Worm (Caenorhabditis elegans) whole organism, L1 larva: Measurements from ENCODE around the gene C53B7.3.

Experiments
- C16A3.4 ChIP-seq: fragments of 150-350 bp; optimal IDR thresholded peaks from 2 replicates; lab custom pipeline; 2014; ENCODE audit warnings: missing biosample characterization, missing genetic modification characterization
- C34B4.2 ChIP-seq: sonication (generic microtip); optimal IDR thresholded peaks from 2 replicates; lab custom pipeline; 2017; ENCODE audit warnings: mild to moderate bottlenecking, missing genetic modification characterization, missing compliant biosample characterization
- F16B12.6 ChIP-seq: fragments of 150-350 bp; optimal IDR thresholded peaks from 2 replicates; lab custom pipeline; 2014; ENCODE audit warnings: missing biosample characterization, missing genetic modification characterization
- aha-1 ChIP-seq: fragments of 150-350 bp; optimal IDR thresholded peaks from 2 replicates; lab custom pipeline; 2014; ENCODE audit warnings: missing biosample characterization, missing genetic modification characterization
- aly-2 ChIP-seq: fragments of 150-350 bp; optimal IDR thresholded peaks from 2 replicates; lab custom pipeline; 2014; ENCODE audit warnings: missing biosample characterization, missing genetic modification characterization
- ama-1 ChIP-seq: fragments of 150-350 bp; optimal IDR thresholded peaks from 2 replicates; lab custom pipeline; 2014
- ceh-63 ChIP-seq: fragments of 200-800 bp; sonication (Bioruptor generic); optimal IDR thresholded peaks from 2 replicates; lab custom pipeline; 2018; ENCODE audit warnings: mild to moderate bottlenecking, missing genetic modification characterization, missing compliant biosample characterization
- ceh-82 ChIP-seq, 3 experiments: fragments of 150-350 bp in 1 of 3; sonication (generic microtip) in 2 of 3; optimal IDR thresholded peaks; 2 replicates each; lab custom pipeline; 2014 to 2017; ENCODE audit warnings: missing biosample characterization in 3 of 3, missing genetic modification characterization in 3 of 3
- ceh-90 ChIP-seq: sonication (generic microtip); optimal IDR thresholded peaks from 2 replicates; lab custom pipeline; 2016; ENCODE audit warnings: missing genetic modification characterization, missing compliant biosample characterization
- ces-1 ChIP-seq: fragments of 150-350 bp; optimal IDR thresholded peaks from 2 replicates; lab custom pipeline; 2014; ENCODE audit warnings: missing biosample characterization, missing genetic modification reagents, missing genetic modification characterization
- dpl-1 ChIP-seq, 3 experiments: fragments of 150-350 bp in 2 of 3; sonication (generic microtip) in 1 of 3; optimal IDR thresholded peaks; 2 replicates each; lab custom pipeline; 2014 to 2017; ENCODE audit warnings: missing biosample characterization in 3 of 3, missing genetic modification characterization in 3 of 3, missing genetic modification reagents in 3 of 3
- efl-1 ChIP-seq, 4 experiments: fragments of 150-350 bp; optimal IDR thresholded peaks in 3 of 4; peaks in 1 of 4; 1 replicate in 1 of 4; 2 replicates in 3 of 4; lab custom pipeline; 2014; ENCODE audit warnings: missing biosample characterization in 2 of 4, missing genetic modification characterization in 2 of 4, missing genetic modification reagents in 2 of 4
- egl-13 ChIP-seq: sonication (generic microtip); optimal IDR thresholded peaks from 2 replicates; lab custom pipeline; 2016; ENCODE audit warnings: missing genotype, missing genetic modification reagents, missing genetic modification characterization, missing compliant biosample characterization
- elt-3 ChIP-seq, 6 experiments: fragments of 150-350 bp in 1 of 6; sonication (generic microtip); optimal IDR thresholded peaks; 2 replicates each; lab custom pipeline; 2017 to 2018; ENCODE audit warnings: missing biosample characterization in 6 of 6, missing genetic modification characterization in 6 of 6, inconsistent platforms in 1 of 6
- ets-5 ChIP-seq: fragments of 200-800 bp; sonication (Bioruptor generic); IDR thresholded peaks from 2 replicates; pipeline ENCODE4 v1.3.6; 2022; ENCODE audit warnings: missing genetic modification characterization, missing compliant biosample characterization
- fkh-10 ChIP-seq: sonication (generic microtip); optimal IDR thresholded peaks from 2 replicates; lab custom pipeline; 2017; ENCODE audit warnings: missing biosample characterization, missing genetic modification reagents, missing genetic modification characterization
- fkh-4 ChIP-seq: sonication (generic microtip); optimal IDR thresholded peaks from 2 replicates; lab custom pipeline; 2016; ENCODE audit warnings: missing compliant biosample characterization, missing genetic modification characterization, borderline replicate concordance
- fkh-8 ChIP-seq: sonication (generic microtip); optimal IDR thresholded peaks from 2 replicates; lab custom pipeline; 2016; ENCODE audit warnings: mild to moderate bottlenecking, missing genetic modification characterization, missing compliant biosample characterization
- grh-1 ChIP-seq: fragments of 200-800 bp; sonication (Bioruptor generic); IDR thresholded peaks from 2 replicates; pipeline ENCODE4 v1.3.6; 2022; ENCODE audit warnings: missing genetic modification reagents, missing genetic modification characterization, missing compliant biosample characterization
- irx-1 ChIP-seq: sonication (generic microtip); optimal IDR thresholded peaks from 2 replicates; lab custom pipeline; 2016; ENCODE audit warnings: missing genetic modification characterization, missing compliant biosample characterization
- isw-1 ChIP-seq: fragments of 200-800 bp; sonication (Bioruptor generic); IDR thresholded peaks from 2 replicates; pipeline ENCODE4 v1.3.6; 2022; ENCODE audit warnings: missing genetic modification characterization, missing compliant biosample characterization
- lin-13 ChIP-seq: fragments of 150-350 bp; optimal IDR thresholded peaks from 2 replicates; lab custom pipeline; 2014; ENCODE audit warnings: missing biosample characterization, missing genetic modification reagents, missing genetic modification characterization
- lin-14 ChIP-seq: fragments of 200-800 bp; sonication (Bioruptor generic); optimal IDR thresholded peaks from 2 replicates; lab custom pipeline; 2018; ENCODE audit warnings: mild to moderate bottlenecking, missing genetic modification characterization, moderate library complexity, missing compliant biosample characterization
- lin-35 ChIP-seq, 2 experiments: fragments of 150-350 bp; optimal IDR thresholded peaks; 2 replicates each; lab custom pipeline; 2014; ENCODE audit warnings: missing biosample characterization in 2 of 2, missing genetic modification characterization in 2 of 2, missing genetic modification reagents in 2 of 2
- lir-3 ChIP-seq: sonication (generic microtip); optimal IDR thresholded peaks from 2 replicates; lab custom pipeline; 2016; ENCODE audit warnings: mild to moderate bottlenecking, missing genetic modification characterization, moderate library complexity, missing compliant biosample characterization; ENCODE audit not compliant: poor library complexity
- lsy-2 ChIP-seq, 2 experiments: fragments of 150-350 bp; optimal IDR thresholded peaks; 2 replicates each; lab custom pipeline; 2014; ENCODE audit warnings: missing biosample characterization in 2 of 2, missing genetic modification characterization in 2 of 2
- mep-1 ChIP-seq: fragments of 150-350 bp; optimal IDR thresholded peaks from 2 replicates; lab custom pipeline; 2014; ENCODE audit warnings: missing biosample characterization, missing genetic modification characterization
- nhr-11 ChIP-seq: fragments of 150-350 bp; optimal IDR thresholded peaks from 2 replicates; lab custom pipeline; 2014; ENCODE audit warnings: missing biosample characterization, missing genetic modification characterization
- nhr-19 ChIP-seq: fragments of 200-800 bp; sonication (Bioruptor generic); conservative IDR thresholded peaks from 2 replicates; pipeline ENCODE4 v1.3.6; 2022; ENCODE audit warnings: missing genetic modification characterization, missing compliant biosample characterization
- nhr-20 ChIP-seq: sonication (generic microtip); optimal IDR thresholded peaks from 2 replicates; lab custom pipeline; 2016; ENCODE audit warnings: mild to moderate bottlenecking, missing genetic modification characterization, missing compliant biosample characterization
- nhr-47 ChIP-seq: sonication (generic microtip); optimal IDR thresholded peaks from 2 replicates; lab custom pipeline; 2016; ENCODE audit warnings: mild to moderate bottlenecking, missing genetic modification characterization, moderate library complexity, missing compliant biosample characterization
- nhr-71 ChIP-seq: sonication (generic microtip); optimal IDR thresholded peaks from 2 replicates; lab custom pipeline; 2016; ENCODE audit warnings: mild to moderate bottlenecking, missing genetic modification characterization, moderate library complexity, missing compliant biosample characterization
- nhr-76 ChIP-seq: sonication (generic microtip); optimal IDR thresholded peaks from 2 replicates; lab custom pipeline; 2017; ENCODE audit warnings: missing biosample characterization, missing genetic modification characterization
- nhr-90 ChIP-seq: sonication (generic microtip); optimal IDR thresholded peaks from 2 replicates; lab custom pipeline; 2016; ENCODE audit warnings: mild to moderate bottlenecking, missing genetic modification characterization, missing compliant biosample characterization; ENCODE audit not compliant: poor library complexity
- pax-3 ChIP-seq: fragments of 200-800 bp; sonication (Bioruptor generic); optimal IDR thresholded peaks from 2 replicates; lab custom pipeline; 2018; ENCODE audit warnings: mild to moderate bottlenecking, missing genetic modification characterization, moderate library complexity, missing compliant biosample characterization
- pqm-1 ChIP-seq: sonication (generic microtip); optimal IDR thresholded peaks from 3 replicates; lab custom pipeline; 2017; ENCODE audit warnings: missing biosample characterization, missing genetic modification characterization
- rnt-1 ChIP-seq: sonication (generic microtip); optimal IDR thresholded peaks from 2 replicates; lab custom pipeline; 2016; ENCODE audit warnings: mild to moderate bottlenecking, missing genetic modification characterization, moderate library complexity, missing compliant biosample characterization
- sox-4 ChIP-seq: sonication (generic microtip); optimal IDR thresholded peaks from 2 replicates; lab custom pipeline; 2016; ENCODE audit warnings: missing genetic modification characterization, missing compliant biosample characterization
- tlp-1 ChIP-seq: fragments of 150-350 bp; optimal IDR thresholded peaks from 2 replicates; lab custom pipeline; 2014; ENCODE audit warnings: missing biosample characterization, missing genetic modification characterization
- unc-130 ChIP-seq: fragments of 150-350 bp; optimal IDR thresholded peaks from 2 replicates; lab custom pipeline; 2017; ENCODE audit warnings: missing biosample characterization, missing genetic modification characterization, inconsistent platforms
- unc-30 ChIP-seq: sonication (generic microtip); optimal IDR thresholded peaks from 2 replicates; lab custom pipeline; 2017; ENCODE audit warnings: missing biosample characterization, missing genetic modification characterization
- unc-62 ChIP-seq: fragments of 150-350 bp; optimal IDR thresholded peaks from 2 replicates; lab custom pipeline; 2014; ENCODE audit warnings: missing biosample characterization, missing genetic modification reagents, missing genetic modification characterization
- unc-86 ChIP-seq: sonication (generic microtip); optimal IDR thresholded peaks from 2 replicates; lab custom pipeline; 2016; ENCODE audit warnings: missing genetic modification characterization, missing compliant biosample characterization
- xbp-1 ChIP-seq: sonication (generic microtip); optimal IDR thresholded peaks from 2 replicates; lab custom pipeline; 2016; ENCODE audit warnings: missing genetic modification characterization, missing compliant biosample characterization
- zag-1 ChIP-seq: fragments of 150-350 bp; optimal IDR thresholded peaks from 2 replicates; lab custom pipeline; 2014; ENCODE audit warnings: missing biosample characterization, missing genetic modification characterization
- ztf-4 ChIP-seq: fragments of 150-350 bp; optimal IDR thresholded peaks from 2 replicates; lab custom pipeline; 2014; ENCODE audit warnings: missing biosample characterization, missing genetic modification characterization

Gene C53B7.3

ce11 chrX:6804405-6804804 is 40.1 kb upstream of the C53B7.3 start:
- no peak for TF ChIP-seq lin-14 (GFP tag; lab: Kevin White, UChicago)
- no peak for TF ChIP-seq lir-3
- no peak for TF ChIP-seq zag-1 (tag; lab: Kevin White, UChicago)
- no peak for TF ChIP-seq tlp-1 (tag; lab: Kevin White, UChicago)
- peak; percentile 37 for TF ChIP-seq nhr-20 (tag; lab: Kevin White, UChicago)
- no peak for TF ChIP-seq unc-30 (tag; lab: Kevin White, UChicago)
- no peak for TF ChIP-seq isw-1 (GFP tag; lab: Robert Waterston, UW)
- TF ChIP-seq C16A3.4 (tag; lab: Kevin White, UChicago) = no peak
- TF ChIP-seq dpl-1 (GFP tag; optimal IDR thresholded peaks at IDR 0.05; lab: Kevin White, UChicago) = no peak
- TF ChIP-seq C34B4.2 (tag; lab: Kevin White, UChicago) = no peak
- TF ChIP-seq ztf-4 = no peak
- TF ChIP-seq nhr-19 (GFP tag; lab: Robert Waterston, UW) = no peak
- no peak for TF ChIP-seq rnt-1
- no peak for TF ChIP-seq unc-86
- TF ChIP-seq unc-62 (GFP tag; lab: Kevin White, UChicago) = no peak
- TF ChIP-seq unc-130 (tag; lab: Kevin White, UChicago) = no peak
- no peak for TF ChIP-seq efl-1 (optimal IDR thresholded peaks at IDR 0.05; lab: Kevin White, UChicago)
- peak in 1 of 2 experiments; percentile 91 for TF ChIP-seq efl-1 (GFP tag; optimal IDR thresholded peaks at IDR 0.05 in 1 of 2; lab: Kevin White, UChicago)
- no peak for TF ChIP-seq aly-2 (tag; lab: Kevin White, UChicago)
- peak; percentile 6 for TF ChIP-seq mep-1 (tag; lab: Kevin White, UChicago)
- TF ChIP-seq nhr-71 = no peak
- TF ChIP-seq elt-3 (tag; optimal IDR thresholded peaks at IDR 0.05; lab: Kevin White, UChicago) = no peak
- peak; percentile 7 for TF ChIP-seq sox-4 (tag; lab: Kevin White, UChicago)
- TF ChIP-seq fkh-8 (tag; lab: Kevin White, UChicago) = peak; percentile 71
- TF ChIP-seq nhr-47 (tag; lab: Kevin White, UChicago) = peak; percentile 51
- TF ChIP-seq irx-1 (tag; lab: Kevin White, UChicago) = no peak
- TF ChIP-seq ceh-82 (tag; optimal IDR thresholded peaks at IDR 0.05; lab: Kevin White, UChicago) = no peak
- TF ChIP-seq nhr-76 (tag; lab: Kevin White, UChicago) = no peak
- TF ChIP-seq pax-3 (tag; lab: Kevin White, UChicago) = peak; percentile 4
- TF ChIP-seq ets-5 (GFP tag; lab: Robert Waterston, UW) = no peak
- no peak for TF ChIP-seq aha-1 (tag; lab: Kevin White, UChicago)
- TF ChIP-seq pqm-1 (tag; lab: Kevin White, UChicago) = no peak
- no peak for TF ChIP-seq ces-1 (GFP tag; lab: Kevin White, UChicago)
- no peak for TF ChIP-seq ceh-63 (GFP tag; lab: Kevin White, UChicago)
- TF ChIP-seq egl-13 (tag; lab: Kevin White, UChicago) = peak; percentile 12
- no peak for TF ChIP-seq nhr-11 (tag; lab: Kevin White, UChicago)
- no peak for TF ChIP-seq xbp-1
- no peak for TF ChIP-seq ceh-90
- TF ChIP-seq lin-35 (GFP tag; optimal IDR thresholded peaks at IDR 0.05; lab: Kevin White, UChicago) = peak in 1 of 2 experiments; percentile 25
- no peak for TF ChIP-seq fkh-10
- TF ChIP-seq lin-13 (GFP tag; lab: Kevin White, UChicago) = no peak
- no peak for TF ChIP-seq grh-1 (GFP tag; lab: Robert Waterston, UW)
- no peak for TF ChIP-seq fkh-4 (tag; lab: Kevin White, UChicago)
- no peak for TF ChIP-seq ama-1 (lab: Kevin White, UChicago)
- TF ChIP-seq nhr-90 (tag; lab: Kevin White, UChicago) = no peak
- TF ChIP-seq F16B12.6 (tag; lab: Kevin White, UChicago) = no peak
- TF ChIP-seq lsy-2 (tag; optimal IDR thresholded peaks at IDR 0.05; lab: Kevin White, UChicago) = no peak
